Worm (Caenorhabditis elegans) whole organism, L1 larva: ENCODE data around the gene lex-1.
A peak's percentile ranks its signal among the peaks of the same experiment; 100 is the strongest.

Experiments used
- F16B12.6 ChIP-seq: fragments of 150-350 bp; optimal IDR thresholded peaks from 2 replicates; lab custom pipeline; 2014; ENCODE audit warnings: missing biosample characterization, missing genetic modification characterization
- aly-2 ChIP-seq: fragments of 150-350 bp; optimal IDR thresholded peaks from 2 replicates; lab custom pipeline; 2014; ENCODE audit warnings: missing biosample characterization, missing genetic modification characterization
- ama-1 ChIP-seq: fragments of 150-350 bp; optimal IDR thresholded peaks from 2 replicates; lab custom pipeline; 2014
- blmp-1 ChIP-seq: fragments of 150-350 bp; optimal IDR thresholded peaks from 2 replicates; lab custom pipeline; 2014; ENCODE audit warnings: missing biosample characterization, missing genetic modification characterization
- ceh-82 ChIP-seq, 3 experiments: fragments of 150-350 bp in 1 of 3; sonication (generic microtip) in 2 of 3; optimal IDR thresholded peaks; 2 replicates each; lab custom pipeline; 2014 to 2017; ENCODE audit warnings: missing biosample characterization in 3 of 3, missing genetic modification characterization in 3 of 3
- ceh-88 ChIP-seq: fragments of 200-800 bp; sonication (Bioruptor generic); IDR thresholded peaks from 2 replicates; pipeline ENCODE4 v1.3.6; 2022; ENCODE audit warnings: missing genetic modification characterization, missing compliant biosample characterization
- ceh-90 ChIP-seq: sonication (generic microtip); optimal IDR thresholded peaks from 2 replicates; lab custom pipeline; 2016; ENCODE audit warnings: missing genetic modification characterization, missing compliant biosample characterization
- ces-1 ChIP-seq: fragments of 150-350 bp; optimal IDR thresholded peaks from 2 replicates; lab custom pipeline; 2014; ENCODE audit warnings: missing biosample characterization, missing genetic modification reagents, missing genetic modification characterization
- efl-1 ChIP-seq, 4 experiments: fragments of 150-350 bp; optimal IDR thresholded peaks in 3 of 4; peaks in 1 of 4; 1 replicate in 1 of 4; 2 replicates in 3 of 4; lab custom pipeline; 2014; ENCODE audit warnings: missing biosample characterization in 2 of 4, missing genetic modification characterization in 2 of 4, missing genetic modification reagents in 2 of 4
- egl-13 ChIP-seq: sonication (generic microtip); optimal IDR thresholded peaks from 2 replicates; lab custom pipeline; 2016; ENCODE audit warnings: missing genotype, missing genetic modification reagents, missing genetic modification characterization, missing compliant biosample characterization
- elt-2 ChIP-seq: sonication (generic microtip); optimal IDR thresholded peaks from 2 replicates; lab custom pipeline; 2016; ENCODE audit warnings: missing genetic modification characterization, mild to moderate bottlenecking, inconsistent platforms, missing compliant biosample characterization, missing genetic modification reagents
- elt-3 ChIP-seq, 6 experiments: fragments of 150-350 bp in 1 of 6; sonication (generic microtip); optimal IDR thresholded peaks; 2 replicates each; lab custom pipeline; 2017 to 2018; ENCODE audit warnings: missing biosample characterization in 6 of 6, missing genetic modification characterization in 6 of 6, inconsistent platforms in 1 of 6
- fkh-8 ChIP-seq: sonication (generic microtip); optimal IDR thresholded peaks from 2 replicates; lab custom pipeline; 2016; ENCODE audit warnings: mild to moderate bottlenecking, missing genetic modification characterization, missing compliant biosample characterization
- hlh-4 ChIP-seq: sonication (generic microtip); optimal IDR thresholded peaks from 2 replicates; lab custom pipeline; 2016; ENCODE audit warnings: mild to moderate bottlenecking, missing genetic modification characterization, missing compliant biosample characterization
- hpl-2 ChIP-seq: fragments of 150-350 bp; optimal IDR thresholded peaks from 2 replicates; lab custom pipeline; 2014; ENCODE audit warnings: missing biosample characterization, missing genetic modification reagents, missing genetic modification characterization
- lin-14 ChIP-seq: fragments of 200-800 bp; sonication (Bioruptor generic); optimal IDR thresholded peaks from 2 replicates; lab custom pipeline; 2018; ENCODE audit warnings: mild to moderate bottlenecking, missing genetic modification characterization, moderate library complexity, missing compliant biosample characterization
- lin-35 ChIP-seq, 2 experiments: fragments of 150-350 bp; optimal IDR thresholded peaks; 2 replicates each; lab custom pipeline; 2014; ENCODE audit warnings: missing biosample characterization in 2 of 2, missing genetic modification characterization in 2 of 2, missing genetic modification reagents in 2 of 2
- lsy-2 ChIP-seq, 2 experiments: fragments of 150-350 bp; optimal IDR thresholded peaks; 2 replicates each; lab custom pipeline; 2014; ENCODE audit warnings: missing biosample characterization in 2 of 2, missing genetic modification characterization in 2 of 2
- mab-9 ChIP-seq: fragments of 200-800 bp; sonication (Bioruptor generic); IDR thresholded peaks from 2 replicates; pipeline ENCODE4 v1.3.6; 2022; ENCODE audit warnings: missing genetic modification reagents, missing genetic modification characterization, missing compliant biosample characterization
- mdl-1 ChIP-seq, 2 experiments: fragments of 150-350 bp; optimal IDR thresholded peaks; 2 replicates each; lab custom pipeline; 2014 to 2017; ENCODE audit warnings: missing biosample characterization in 2 of 2, missing genetic modification characterization in 2 of 2, inconsistent platforms in 1 of 2
- mep-1 ChIP-seq: fragments of 150-350 bp; optimal IDR thresholded peaks from 2 replicates; lab custom pipeline; 2014; ENCODE audit warnings: missing biosample characterization, missing genetic modification characterization
- nhr-19 ChIP-seq: fragments of 200-800 bp; sonication (Bioruptor generic); conservative IDR thresholded peaks from 2 replicates; pipeline ENCODE4 v1.3.6; 2022; ENCODE audit warnings: missing genetic modification characterization, missing compliant biosample characterization
- nhr-20 ChIP-seq: sonication (generic microtip); optimal IDR thresholded peaks from 2 replicates; lab custom pipeline; 2016; ENCODE audit warnings: mild to moderate bottlenecking, missing genetic modification characterization, missing compliant biosample characterization
- nhr-47 ChIP-seq: sonication (generic microtip); optimal IDR thresholded peaks from 2 replicates; lab custom pipeline; 2016; ENCODE audit warnings: mild to moderate bottlenecking, missing genetic modification characterization, moderate library complexity, missing compliant biosample characterization
- nhr-71 ChIP-seq: sonication (generic microtip); optimal IDR thresholded peaks from 2 replicates; lab custom pipeline; 2016; ENCODE audit warnings: mild to moderate bottlenecking, missing genetic modification characterization, moderate library complexity, missing compliant biosample characterization
- nhr-76 ChIP-seq: sonication (generic microtip); optimal IDR thresholded peaks from 2 replicates; lab custom pipeline; 2017; ENCODE audit warnings: missing biosample characterization, missing genetic modification characterization
- nhr-84 ChIP-seq: sonication (generic microtip); optimal IDR thresholded peaks from 2 replicates; lab custom pipeline; 2017; ENCODE audit warnings: missing biosample characterization, missing genetic modification characterization
- nhr-85 ChIP-seq: sonication (generic microtip); peaks from one replicate; lab custom pipeline; 2016; ENCODE audit warnings: missing genetic modification characterization, inconsistent platforms, missing compliant biosample characterization
- nhr-90 ChIP-seq: sonication (generic microtip); optimal IDR thresholded peaks from 2 replicates; lab custom pipeline; 2016; ENCODE audit warnings: mild to moderate bottlenecking, missing genetic modification characterization, missing compliant biosample characterization; ENCODE audit not compliant: poor library complexity
- pax-3 ChIP-seq: fragments of 200-800 bp; sonication (Bioruptor generic); optimal IDR thresholded peaks from 2 replicates; lab custom pipeline; 2018; ENCODE audit warnings: mild to moderate bottlenecking, missing genetic modification characterization, moderate library complexity, missing compliant biosample characterization
- skn-1 ChIP-seq: fragments of 150-350 bp; optimal IDR thresholded peaks from 2 replicates; lab custom pipeline; 2014; ENCODE audit warnings: missing biosample characterization, missing genetic modification characterization
- snpc-4 ChIP-seq: fragments of 150-350 bp; optimal IDR thresholded peaks from 2 replicates; lab custom pipeline; 2014; ENCODE audit warnings: missing biosample characterization, missing genetic modification characterization
- snu-23 ChIP-seq: sonication (generic microtip); optimal IDR thresholded peaks from 2 replicates; lab custom pipeline; 2016; ENCODE audit warnings: missing genetic modification characterization, missing compliant biosample characterization
- sox-4 ChIP-seq: sonication (generic microtip); optimal IDR thresholded peaks from 2 replicates; lab custom pipeline; 2016; ENCODE audit warnings: missing genetic modification characterization, missing compliant biosample characterization
- swsn-7 ChIP-seq: sonication (generic microtip); optimal IDR thresholded peaks from 2 replicates; lab custom pipeline; 2016; ENCODE audit warnings: missing genetic modification characterization, missing compliant biosample characterization
- unc-30 ChIP-seq: sonication (generic microtip); optimal IDR thresholded peaks from 2 replicates; lab custom pipeline; 2017; ENCODE audit warnings: missing biosample characterization, missing genetic modification characterization
- unc-98 ChIP-seq: fragments of 200-800 bp; sonication (Bioruptor generic); IDR thresholded peaks from 2 replicates; pipeline ENCODE4 v1.3.6; 2022; ENCODE audit warnings: missing genetic modification characterization, missing compliant biosample characterization
- vab-15 ChIP-seq: sonication (generic microtip); optimal IDR thresholded peaks from 2 replicates; lab custom pipeline; 2017; ENCODE audit warnings: missing genotype, mild to moderate bottlenecking, missing genetic modification characterization, missing compliant biosample characterization
- zag-1 ChIP-seq: fragments of 150-350 bp; optimal IDR thresholded peaks from 2 replicates; lab custom pipeline; 2014; ENCODE audit warnings: missing biosample characterization, missing genetic modification characterization
- zip-4 ChIP-seq: fragments of 200-800 bp; sonication (Bioruptor generic); optimal IDR thresholded peaks from 2 replicates; lab custom pipeline; 2018; ENCODE audit warnings: mild to moderate bottlenecking, missing genetic modification characterization, moderate library complexity, missing compliant biosample characterization
- ztf-11 ChIP-seq, 2 experiments: sonication (generic microtip); optimal IDR thresholded peaks; 2 replicates each; lab custom pipeline; 2016 to 2017; ENCODE audit warnings: missing genetic modification characterization in 2 of 2, missing biosample characterization in 1 of 2, missing compliant biosample characterization in 1 of 2
- ztf-4 ChIP-seq: fragments of 150-350 bp; optimal IDR thresholded peaks from 2 replicates; lab custom pipeline; 2014; ENCODE audit warnings: missing biosample characterization, missing genetic modification characterization

lex-1 gene

ce11 chrIV:12036924-12037323 is 42.3 kb upstream of the lex-1 start:
- TF ChIP-seq snu-23 (GFP tag; lab: Kevin White, UChicago) (no peak), ces-1 (GFP tag; lab: Kevin White, UChicago) (no peak), pax-3 (no peak), zip-4 (GFP tag; lab: Kevin White, UChicago) (no peak), zag-1 (tag; lab: Kevin White, UChicago) (no peak), mab-9 (GFP tag; lab: Robert Waterston, UW) (no peak), ztf-4 (peak; percentile 57), snpc-4 (tag; lab: Kevin White, UChicago) (no peak), unc-98 (GFP tag; lab: Robert Waterston, UW) (no peak), nhr-47 (tag; lab: Kevin White, UChicago) (peak; percentile 42), mep-1 (tag; lab: Kevin White, UChicago) (peak; percentile 17), efl-1 (optimal IDR thresholded peaks at IDR 0.05; lab: Kevin White, UChicago) (peak in 1 of 2 experiments; percentile 14), efl-1 (GFP tag; optimal IDR thresholded peaks at IDR 0.05 in 1 of 2; lab: Kevin White, UChicago) (peak in 1 of 2 experiments; percentile 33), nhr-19 (no peak; the same call in 1 of the 2 replicates), elt-3 (tag; optimal IDR thresholded peaks at IDR 0.05; lab: Kevin White, UChicago) (no peak), hpl-2 (GFP tag; lab: Kevin White, UChicago) (no peak), egl-13 (tag; lab: Kevin White, UChicago) (no peak), hlh-4 (tag; lab: Kevin White, UChicago) (no peak), unc-30 (tag; lab: Kevin White, UChicago) (no peak), skn-1 (tag; lab: Kevin White, UChicago) (no peak), lin-14 (GFP tag; lab: Kevin White, UChicago) (no peak), lsy-2 (tag; optimal IDR thresholded peaks at IDR 0.05; lab: Kevin White, UChicago) (peak; percentile 6 to 10), vab-15 (tag; lab: Kevin White, UChicago) (no peak), nhr-90 (peak; percentile 62), lin-35 (GFP tag; optimal IDR thresholded peaks at IDR 0.05; lab: Kevin White, UChicago) (peak in 1 of 2 experiments; percentile 9), nhr-71 (tag; lab: Kevin White, UChicago) (peak; percentile 46), ama-1 (peak; percentile 81), ztf-11 (tag; optimal IDR thresholded peaks at IDR 0.05; lab: Kevin White, UChicago) (peak in 1 of 2 experiments; percentile 16), nhr-85 (tag; lab: Kevin White, UChicago) (no peak), aly-2 (tag; lab: Kevin White, UChicago) (peak; percentile 91), nhr-20 (tag; lab: Kevin White, UChicago) (no peak), sox-4 (tag; lab: Kevin White, UChicago) (no peak), nhr-84 (tag; lab: Kevin White, UChicago) (no peak), mdl-1 (tag; optimal IDR thresholded peaks at IDR 0.05; lab: Kevin White, UChicago) (no peak), F16B12.6 (no peak), swsn-7 (tag; lab: Kevin White, UChicago) (no peak), fkh-8 (no peak), ceh-82 (tag; optimal IDR thresholded peaks at IDR 0.05; lab: Kevin White, UChicago) (no peak), ceh-90 (tag; lab: Kevin White, UChicago) (no peak), ceh-88 (no peak)

- TF ChIP-seq elt-2 (tag; lab: Kevin White, UChicago) (peak; percentile 14), nhr-71 (tag; lab: Kevin White, UChicago) (peak; percentile 2), blmp-1 (tag; lab: Kevin White, UChicago) (peak; percentile 64), lin-35 (GFP tag; optimal IDR thresholded peaks at IDR 0.05; lab: Kevin White, UChicago) (peak in 1 of 2 experiments; percentile 50), nhr-76 (no peak)
Measured at ce11 chrIV:12040431-12040830, 38.8 kb upstream of the lex-1 start.
